Fruit fly (Drosophila melanogaster) Kc167 (cell line): ENCODE data around the gene CG13040.

Experiments used
- Myc ChIP-seq: fragments of >200 bp; optimal IDR thresholded peaks from 2 replicates; lab custom pipeline; 2017; ENCODE audit warnings: missing external identifiers
- Sin3A ChIP-seq: fragments of >200 bp; optimal IDR thresholded peaks from 2 replicates; lab custom pipeline; 2018; ENCODE audit warnings: missing external identifiers
- h ChIP-seq: fragments of >200 bp; optimal IDR thresholded peaks from 3 replicates; lab custom pipeline; 2018; ENCODE audit warnings: missing external identifiers
- insv ChIP-seq: fragments of >200 bp; optimal IDR thresholded peaks from 3 replicates; lab custom pipeline; 2018; ENCODE audit warnings: missing external identifiers
- psq ChIP-seq: fragments of >200 bp; optimal IDR thresholded peaks from 2 replicates; lab custom pipeline; 2017; ENCODE audit warnings: missing external identifiers
- ttk ChIP-seq: sonication (Bioruptor generic); optimal IDR thresholded peaks from 2 replicates; lab custom pipeline; 2017; ENCODE audit warnings: missing external identifiers

The CG13040 gene

DNA sequence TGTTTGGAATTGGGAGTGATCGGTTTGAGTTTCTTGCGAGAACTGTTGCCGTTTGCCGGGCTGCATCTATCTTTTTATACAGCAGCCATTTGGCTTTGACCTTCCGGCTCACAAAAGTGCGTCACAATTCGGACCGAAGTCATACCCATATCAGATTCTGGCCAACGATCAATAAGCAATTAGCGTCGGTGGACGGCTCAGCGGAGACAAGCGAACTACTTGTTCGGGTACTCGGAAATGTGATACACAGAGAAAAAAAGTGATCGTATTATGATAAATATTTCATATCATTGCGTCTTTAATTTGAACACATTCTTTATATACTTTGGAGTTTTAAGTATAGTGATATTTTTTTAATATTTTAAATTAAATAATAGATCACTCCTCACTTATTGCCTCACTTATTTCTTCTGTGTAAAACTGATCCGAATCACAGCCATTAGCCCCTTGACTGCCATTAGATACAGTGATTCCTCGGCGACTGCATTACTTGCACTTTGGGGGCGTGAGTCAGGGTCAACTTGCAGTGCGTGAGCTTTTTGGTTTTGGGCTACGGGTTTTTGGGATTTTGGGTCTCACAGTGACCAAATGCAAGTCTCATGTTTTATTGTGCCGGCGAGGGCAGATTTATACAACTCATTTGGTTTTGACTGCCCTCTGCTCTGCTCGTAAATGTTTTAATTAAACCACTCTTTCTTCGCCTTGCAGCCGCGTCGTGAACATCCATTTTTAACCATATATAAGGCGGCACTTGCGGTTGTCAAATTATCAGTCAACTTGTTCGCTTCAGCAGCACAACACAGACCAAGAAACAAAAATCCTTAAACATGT is 20.5 kb downstream of the CG13040 start, which contains the start of the genes CG13043 and CG13063:
Gene CG13043, minus strand, starts transcription at position 51 of the 831 bp plus-strand sequence.
Gene CG13063, plus strand, starts transcription at position 781 of the 831 bp plus-strand sequence.
- TF ChIP-seq insv (lab: Kevin White, UChicago) (no peak), ttk (lab: Kevin White, UChicago) (no peak), Sin3A (no peak), psq (lab: Kevin White, UChicago) (no peak), Myc (lab: Kevin White, UChicago) (no peak), h (lab: Kevin White, UChicago) (no peak)

DNA sequence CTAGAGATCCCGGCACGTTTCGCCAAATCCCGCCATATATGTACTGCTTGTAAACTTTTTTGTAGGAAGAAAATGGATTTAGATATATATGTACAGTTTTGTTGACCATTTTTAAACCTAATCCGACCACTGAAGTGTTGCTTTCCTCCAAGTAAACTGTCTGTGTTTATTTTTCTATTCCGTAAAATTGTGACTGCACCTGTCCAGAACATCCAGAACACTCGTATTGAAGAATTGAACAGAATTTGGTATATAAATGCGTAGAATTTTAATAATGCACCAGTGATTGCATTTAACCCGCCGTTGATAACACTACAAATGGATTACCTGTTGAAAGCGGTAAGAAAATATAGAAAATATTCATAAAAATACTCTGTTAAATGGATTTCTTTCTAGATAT is 22.6 kb downstream of the CG13040 start, which contains the start of gene CG43249:
Gene CG43249, plus strand, starts transcription at position 301 of the 400 bp plus-strand sequence.
- no peak for TF ChIP-seq Sin3A
- TF ChIP-seq Myc (lab: Kevin White, UChicago) = no peak
- TF ChIP-seq psq (lab: Kevin White, UChicago) = no peak
- TF ChIP-seq insv (lab: Kevin White, UChicago) = no peak
- no peak for TF ChIP-seq h (lab: Kevin White, UChicago)
- no peak for TF ChIP-seq ttk (lab: Kevin White, UChicago)

DNA sequence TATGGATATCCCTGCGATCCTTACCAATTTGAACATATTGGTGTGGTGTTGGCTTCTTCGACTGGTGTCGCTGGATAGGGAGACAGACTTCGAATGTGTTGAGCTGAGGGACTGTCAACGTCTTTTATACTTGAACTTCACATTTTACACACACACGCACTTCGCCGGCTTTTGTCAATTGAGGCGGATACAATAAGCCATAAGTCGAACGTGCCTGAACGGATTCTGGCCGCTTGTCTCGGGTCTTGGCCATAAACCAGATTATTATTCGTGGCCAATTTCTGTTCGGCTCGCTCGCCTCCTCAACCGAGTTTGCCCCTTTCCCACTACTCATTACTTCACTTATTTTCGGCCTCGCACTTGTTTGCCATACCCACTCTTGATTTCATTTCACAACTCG is 23.5 kb downstream of the CG13040 start, which contains the start of gene CG13044:
Gene CG13044, minus strand, starts transcription at position 101 of the 400 bp plus-strand sequence.
- TF ChIP-seq Myc (lab: Kevin White, UChicago) = no peak
- TF ChIP-seq psq (lab: Kevin White, UChicago) = no peak
- no peak for TF ChIP-seq h (lab: Kevin White, UChicago)
- no peak for TF ChIP-seq ttk (lab: Kevin White, UChicago)
- TF ChIP-seq insv (lab: Kevin White, UChicago) = no peak
- no peak for TF ChIP-seq Sin3A

DNA sequence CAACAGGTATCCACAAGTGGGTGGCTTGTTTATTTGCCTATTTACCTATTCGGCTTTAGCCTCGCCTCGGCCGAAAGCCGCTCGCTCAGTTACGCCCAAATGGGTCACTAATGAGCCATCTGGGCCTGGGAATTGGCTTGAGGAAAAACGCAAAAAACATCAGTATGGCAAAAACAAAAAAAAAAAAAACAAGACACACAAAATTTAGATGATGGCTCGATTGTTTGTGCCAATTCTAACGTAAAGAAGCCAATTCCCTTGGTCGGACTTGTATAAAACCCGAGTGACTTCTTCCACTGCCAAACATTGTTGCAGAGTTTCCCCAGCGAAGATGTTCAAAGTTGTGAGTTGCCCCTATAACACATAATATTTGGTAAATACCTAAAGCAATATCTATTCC is 25.4 kb downstream of the CG13040 start, which contains the start of gene CG4982:
Gene CG4982, plus strand, starts transcription at position 301 of the 400 bp plus-strand sequence.
- TF ChIP-seq Myc (lab: Kevin White, UChicago) = no peak
- no peak for TF ChIP-seq ttk (lab: Kevin White, UChicago)
- TF ChIP-seq h (lab: Kevin White, UChicago) = no peak
- TF ChIP-seq insv (lab: Kevin White, UChicago) = no peak
- TF ChIP-seq psq (lab: Kevin White, UChicago) = no peak
- TF ChIP-seq Sin3A = no peak

DNA sequence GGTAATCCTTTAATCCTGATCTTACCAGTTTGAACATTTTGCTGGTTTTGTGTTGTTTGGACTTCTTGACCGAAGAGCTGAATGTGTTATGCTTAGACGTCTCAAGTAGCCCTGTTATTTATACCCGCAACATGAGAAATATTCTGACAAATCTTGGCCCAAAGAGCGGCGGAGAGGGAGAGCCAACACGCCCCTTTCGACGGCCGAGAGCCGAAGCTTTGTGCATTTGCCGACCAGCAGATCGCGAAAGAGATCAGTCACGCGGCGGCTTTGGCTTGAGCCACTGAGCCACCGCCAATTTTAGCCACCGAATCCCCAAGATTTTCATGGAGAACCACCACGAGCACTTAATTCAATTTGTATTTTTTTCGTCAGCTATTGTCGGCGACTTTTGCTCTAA is 31.1 kb downstream of the CG13040 start, which contains the start of gene CG4962:
Gene CG4962, minus strand, starts transcription at position 101 of the 400 bp plus-strand sequence.
- TF ChIP-seq psq (lab: Kevin White, UChicago) (no peak), Myc (lab: Kevin White, UChicago) (no peak), insv (lab: Kevin White, UChicago) (no peak), h (lab: Kevin White, UChicago) (no peak), ttk (lab: Kevin White, UChicago) (no peak), Sin3A (no peak)

DNA sequence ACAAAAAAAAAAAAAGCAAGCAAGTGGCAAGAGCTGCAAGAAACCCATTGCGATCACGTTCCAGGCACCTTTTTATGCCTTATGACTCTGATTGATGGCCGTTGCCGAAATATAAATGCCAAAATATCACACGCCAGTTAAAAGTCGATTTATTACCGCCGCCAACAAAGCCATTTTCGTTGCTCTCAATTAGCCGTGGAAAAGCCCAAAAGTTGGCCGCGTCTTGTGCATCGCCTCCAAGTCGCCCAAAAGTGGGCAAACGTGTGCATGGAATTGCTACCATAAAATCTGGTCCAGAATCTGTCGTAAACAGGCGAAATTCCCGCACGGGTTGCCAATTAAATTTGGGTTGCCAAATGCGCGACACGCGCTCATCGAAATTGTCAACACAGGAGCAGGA is 34.9 kb downstream of the CG13040 start:
- TF ChIP-seq Myc (lab: Kevin White, UChicago) (no peak), psq (lab: Kevin White, UChicago) (no peak), Sin3A (no peak), insv (lab: Kevin White, UChicago) (no peak), ttk (lab: Kevin White, UChicago) (no peak), h (lab: Kevin White, UChicago) (no peak)

DNA sequence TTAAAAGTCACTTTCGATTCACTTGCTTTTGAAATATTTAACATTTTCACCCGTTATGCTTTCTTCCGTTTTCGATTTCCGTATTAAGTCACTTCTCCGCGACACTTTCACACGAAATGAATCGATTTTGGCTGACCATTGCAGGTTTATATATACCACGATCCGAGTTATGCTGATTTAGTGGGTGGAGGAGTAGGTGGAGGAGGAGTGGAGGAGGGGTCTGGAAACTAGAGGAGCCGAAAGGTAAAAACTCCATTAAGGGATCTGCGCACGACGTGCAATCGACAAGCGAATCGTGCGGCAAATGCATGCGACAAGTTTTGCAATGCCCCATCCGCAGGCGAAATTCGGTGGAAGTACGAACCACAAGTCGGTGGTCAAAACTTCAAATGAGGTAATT is 35.7 kb downstream of the CG13040 start, which contains the start of gene CG13045:
Gene CG13045, minus strand, starts transcription at position 101 of the 400 bp plus-strand sequence.
- TF ChIP-seq h (lab: Kevin White, UChicago) (no peak), psq (lab: Kevin White, UChicago) (no peak), ttk (lab: Kevin White, UChicago) (no peak), insv (lab: Kevin White, UChicago) (no peak)

DNA sequence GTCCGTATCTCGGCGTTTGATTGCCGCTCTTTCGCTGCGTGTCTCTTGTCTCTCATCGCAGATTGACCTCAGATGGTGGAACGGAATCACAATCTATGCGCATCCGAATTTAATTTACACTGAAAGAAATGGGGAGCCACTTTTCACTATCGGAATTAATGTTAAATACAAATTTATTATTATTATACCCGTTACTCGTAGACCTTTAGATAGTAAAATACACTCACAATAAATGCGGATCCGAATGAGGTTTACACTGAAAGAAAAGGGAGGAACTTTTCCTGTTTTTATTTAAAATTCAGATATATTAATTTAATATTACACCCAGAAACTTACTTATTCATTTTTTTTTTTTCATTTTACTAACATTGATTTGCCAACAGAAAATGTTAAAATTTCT is 37.5 kb downstream of the CG13040 start:
- TF ChIP-seq h (lab: Kevin White, UChicago) (no peak), Sin3A (no peak), insv (lab: Kevin White, UChicago) (no peak)

DNA sequence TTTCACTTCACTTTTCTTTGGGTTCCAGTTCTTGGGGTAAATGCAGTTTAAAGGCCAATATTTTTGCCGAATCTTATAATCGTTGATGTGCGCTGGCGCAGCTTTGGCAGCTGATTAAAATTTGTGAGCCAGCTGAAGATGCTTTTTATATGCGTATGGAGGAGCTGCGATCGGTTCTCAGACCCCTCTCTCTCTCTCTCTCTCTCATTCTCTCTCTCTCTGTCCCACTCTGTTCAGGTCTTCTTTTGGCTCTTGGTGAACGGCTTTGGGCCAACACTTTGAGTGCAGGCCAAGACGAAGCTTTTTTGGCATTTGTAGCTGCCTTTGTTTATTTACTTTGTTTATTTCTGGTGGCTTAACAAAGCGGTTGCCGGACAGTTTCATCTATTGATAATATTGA is 38.2 kb downstream of the CG13040 start, which contains the start of gene CG13046:
Gene CG13046, minus strand, starts transcription at position 101 of the 400 bp plus-strand sequence.
- TF ChIP-seq Myc (lab: Kevin White, UChicago) = no peak

DNA sequence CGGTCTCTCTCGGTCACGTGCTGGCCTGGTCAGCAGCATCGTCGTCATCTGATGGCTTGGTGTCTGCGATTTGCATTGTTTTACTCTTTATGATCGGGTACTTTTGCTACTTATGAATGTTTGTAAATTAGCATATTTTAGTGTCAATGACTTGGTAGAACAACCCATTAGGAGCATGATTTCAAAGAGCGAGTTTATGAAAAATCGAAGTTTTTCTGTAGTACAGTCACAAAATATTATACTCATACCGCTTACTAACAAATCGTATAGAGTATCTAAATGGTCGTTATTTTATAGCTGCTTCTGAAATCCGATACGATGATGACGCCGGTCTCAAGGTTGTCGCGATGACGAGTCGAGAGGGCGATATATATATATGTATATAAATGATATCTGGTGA is 40.3 kb downstream of the CG13040 start:
- TF ChIP-seq Sin3A = no peak
- no peak for TF ChIP-seq insv (lab: Kevin White, UChicago)

DNA sequence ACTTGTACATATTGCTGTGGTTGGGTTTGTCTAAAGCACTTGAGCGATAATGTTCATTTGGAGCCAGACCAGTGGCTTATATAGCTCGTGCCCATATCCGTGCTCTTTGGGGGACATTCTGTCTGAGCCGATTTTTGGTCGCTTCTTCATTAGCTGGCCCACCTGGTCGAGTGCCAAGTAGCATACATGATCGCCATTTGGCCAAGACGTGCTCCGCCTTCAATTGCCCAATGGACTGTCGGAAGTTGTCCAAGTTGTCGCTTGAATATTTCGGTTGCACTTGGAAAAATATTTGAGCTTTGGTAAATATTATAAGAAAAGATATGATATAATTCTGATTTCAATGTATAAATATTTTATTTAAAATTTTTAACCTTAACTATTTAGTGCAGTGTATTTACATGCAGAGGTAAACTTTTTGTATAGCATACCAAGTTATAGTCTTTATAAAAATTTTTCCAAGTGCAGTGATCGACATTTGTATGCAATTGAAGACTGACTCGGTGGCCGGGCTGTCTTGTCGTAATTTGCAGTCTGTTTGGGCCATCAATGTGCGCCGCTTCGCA is 41.1 kb downstream of the CG13040 start, which contains the start of gene CG13047:
Gene CG13047, minus strand, starts transcription at position 51 of the 566 bp plus-strand sequence.
- no peak for TF ChIP-seq ttk (lab: Kevin White, UChicago)
- TF ChIP-seq Sin3A = no peak

DNA sequence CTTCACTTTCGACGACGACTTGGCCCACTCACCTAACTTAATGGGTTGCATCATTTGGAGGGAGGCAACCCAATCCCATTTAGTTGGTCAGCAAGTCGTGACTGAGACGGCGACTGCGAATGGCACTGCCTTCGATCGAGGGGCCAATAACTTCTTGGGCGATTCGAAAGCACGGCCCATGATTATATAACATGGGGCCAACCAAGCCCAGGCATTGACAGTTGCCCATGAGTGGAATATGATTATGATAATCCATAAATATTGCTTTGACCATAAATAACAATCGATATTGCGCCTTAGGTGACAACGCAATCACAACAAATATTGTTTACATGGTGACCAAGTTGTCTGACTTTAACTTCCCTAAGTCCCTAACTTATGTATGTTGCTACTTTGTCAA is 42.7 kb downstream of the CG13040 start, which contains the start of gene CG13048:
Gene CG13048, minus strand, starts transcription at position 101 of the 400 bp plus-strand sequence.
- TF ChIP-seq insv (lab: Kevin White, UChicago) (no peak), Myc (lab: Kevin White, UChicago) (no peak), psq (lab: Kevin White, UChicago) (no peak), ttk (lab: Kevin White, UChicago) (no peak), Sin3A (no peak), h (lab: Kevin White, UChicago) (no peak)
